Fruit fly (Drosophila melanogaster): ENCODE results near the gene CG31528.

Gene CG31528

dm6 chr3R:4397403-4398079 lies 18.7 kb upstream of the CG31528 start, which contains the start of gene CG9855 (continued):
- TF ChIP-seq rib (GFP tag; IDR thresholded peaks at IDR 0.05) = no peak
- TF ChIP-seq Hey (tag; optimal IDR thresholded peaks at IDR 0.05) = no peak
- no peak for TF ChIP-seq CG1832 (GFP tag; optimal IDR thresholded peaks at IDR 0.05)
- TF ChIP-seq Meics (GFP tag; optimal IDR thresholded peaks at IDR 0.05) = no peak
- no peak for TF ChIP-seq CG18764 (GFP tag; optimal IDR thresholded peaks at IDR 0.05)
- TF ChIP-seq Side (GFP tag; optimal IDR thresholded peaks at IDR 0.05) = no peak
- no peak for TF ChIP-seq CG30403 (GFP tag; optimal IDR thresholded peaks at IDR 0.05)
- TF ChIP-seq CG18476 (GFP tag; optimal IDR thresholded peaks at IDR 0.05) = no peak
- no peak for TF ChIP-seq CG4282 (GFP tag; optimal IDR thresholded peaks at IDR 0.05)
- TF ChIP-seq CG31441 (GFP tag; IDR thresholded peaks at IDR 0.05) = no peak
- no peak for TF ChIP-seq ems (GFP tag; optimal IDR thresholded peaks at IDR 0.05)
- TF ChIP-seq ci (GFP tag; IDR thresholded peaks at IDR 0.05) = no peak
- TF ChIP-seq HLH4C (GFP tag; IDR thresholded peaks at IDR 0.05; ENCODE audit: partially characterized antibody) = no peak
- TF ChIP-seq CG2129 (GFP tag; IDR thresholded peaks at IDR 0.05; ENCODE audit: partially characterized antibody) = no peak
- TF ChIP-seq CG14050 (GFP tag; IDR thresholded peaks at IDR 0.05) = no peak
- no peak for TF ChIP-seq Myb (GFP tag; optimal IDR thresholded peaks at IDR 0.05)
- TF ChIP-seq Dad (GFP tag; optimal IDR thresholded peaks at IDR 0.05) = no peak
- TF ChIP-seq CG4404 (GFP tag; IDR thresholded peaks at IDR 0.05) = no peak
- no peak for TF ChIP-seq ewg (GFP tag; optimal IDR thresholded peaks at IDR 0.05)
- no peak for TF ChIP-seq lilli (GFP tag; optimal IDR thresholded peaks at IDR 0.05)
- peak; percentile 16; the same call in 1 of the 2 replicates for TF ChIP-seq CG3847 (GFP tag; IDR thresholded peaks at IDR 0.05)
- no peak for TF ChIP-seq CG32532 (GFP tag; IDR thresholded peaks at IDR 0.05)
- TF ChIP-seq CG13123 (GFP tag; optimal IDR thresholded peaks at IDR 0.05) = no peak
- TF ChIP-seq lmd (GFP tag; IDR thresholded peaks at IDR 0.05) = no peak
- no peak for TF ChIP-seq lbe (GFP tag; optimal IDR thresholded peaks at IDR 0.05)
- TF ChIP-seq CG11723 (GFP tag; optimal IDR thresholded peaks at IDR 0.05) = no peak
- no peak for TF ChIP-seq fru (optimal IDR thresholded peaks at IDR 0.05)
- TF ChIP-seq CG8089 (GFP tag; optimal IDR thresholded peaks at IDR 0.05) = no peak
- no peak for TF ChIP-seq gce (GFP tag; IDR thresholded peaks at IDR 0.05)
- no peak for TF ChIP-seq sqz (GFP tag; optimal IDR thresholded peaks at IDR 0.05)
- TF ChIP-seq pita (GFP tag; optimal IDR thresholded peaks at IDR 0.05) = no peak
- TF ChIP-seq sd (tag; optimal IDR thresholded peaks at IDR 0.05) = no peak
- TF ChIP-seq CG16815 (GFP tag; optimal IDR thresholded peaks at IDR 0.05) = no peak
- peak; percentile 21 for TF ChIP-seq HmgZ (tag; optimal IDR thresholded peaks at IDR 0.05)
- no peak for TF ChIP-seq CG4730 (GFP tag; IDR thresholded peaks at IDR 0.05)
- no peak for TF ChIP-seq ash1 (GFP tag; optimal IDR thresholded peaks at IDR 0.05)
- no peak for TF ChIP-seq Jarid2 (GFP tag; optimal IDR thresholded peaks at IDR 0.05)
- no peak for TF ChIP-seq hb (GFP tag; IDR thresholded peaks at IDR 0.05; ENCODE audit: partially characterized antibody)
- TF ChIP-seq klu (GFP tag; IDR thresholded peaks at IDR 0.05) = no peak
- no peak for TF ChIP-seq Mad (GFP tag; optimal IDR thresholded peaks at IDR 0.05)
- no peak for TF ChIP-seq CG11247 (GFP tag; IDR thresholded peaks at IDR 0.05)
- TF ChIP-seq CG3065 (GFP tag; optimal IDR thresholded peaks at IDR 0.05) = no peak
- peak; percentile 39 for TF ChIP-seq nmo (GFP tag; optimal IDR thresholded peaks at IDR 0.05)
- TF ChIP-seq Atf3 (GFP tag; optimal IDR thresholded peaks at IDR 0.05) = no peak
- no peak for TF ChIP-seq Lim3 (GFP tag; IDR thresholded peaks at IDR 0.05)
- no peak for TF ChIP-seq onecut (GFP tag; IDR thresholded peaks at IDR 0.05)
- no peak for TF ChIP-seq CG12104 (GFP tag; optimal IDR thresholded peaks at IDR 0.05)
- no peak for TF ChIP-seq CG4328 (GFP tag; optimal IDR thresholded peaks at IDR 0.05)
- TF ChIP-seq CG12942 (GFP tag; optimal IDR thresholded peaks at IDR 0.05) = no peak
- no peak for TF ChIP-seq GATAe (GFP tag; conservative IDR thresholded peaks at IDR 0.05)
- TF ChIP-seq exex (tag; optimal IDR thresholded peaks at IDR 0.05) = no peak
- TF ChIP-seq HLH3B (GFP tag; IDR thresholded peaks at IDR 0.05) = no peak
